Worm (Caenorhabditis elegans) whole organism, L4/young adult: ENCODE data around the gene gcy-36.

Experiments
- W03F9.2 ChIP-seq: fragments of 150-350 bp; optimal IDR thresholded peaks from 2 replicates; lab custom pipeline; 2014; ENCODE audit warnings: missing biosample characterization, missing genetic modification characterization
- him-1 ChIP-seq: sonication (generic microtip); optimal IDR thresholded peaks from 2 replicates; lab custom pipeline; 2016; ENCODE audit warnings: missing genotype, missing genetic modification reagents, missing genetic modification characterization, missing compliant biosample characterization

DNA sequence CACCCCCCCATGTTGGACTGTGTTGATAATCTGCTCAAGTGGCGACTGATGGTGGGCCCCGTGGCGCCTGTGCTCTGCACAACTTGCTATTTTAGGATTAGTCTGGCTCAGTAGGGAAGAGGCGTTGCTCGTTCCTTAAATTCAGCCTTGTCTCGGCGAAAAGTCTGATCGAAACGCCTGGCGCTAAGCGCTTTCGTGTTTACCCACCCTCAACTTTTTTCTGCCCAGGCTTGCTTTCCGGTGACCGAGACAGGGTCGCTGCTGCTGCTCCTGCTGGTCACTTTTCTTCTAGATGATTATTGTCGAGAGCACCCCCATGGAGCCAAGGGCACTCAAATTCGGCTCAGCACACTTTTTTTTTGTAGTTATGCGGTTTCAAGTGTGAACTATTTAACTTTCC is 35.7 kb downstream of the gcy-36 start:
- TF ChIP-seq W03F9.2 (tag; lab: Kevin White, UChicago), result no peak
- TF ChIP-seq him-1 (tag; lab: Kevin White, UChicago), result no peak
